Worm (Caenorhabditis elegans) whole organism, young adult: ENCODE measurements around the gene D1054.18.

Source experiments
- B0019.2 ChIP-seq: fragments of 200-800 bp; sonication (Bioruptor generic); conservative IDR thresholded peaks from 2 replicates; pipeline ENCODE4 v1.3.6; 2022; ENCODE audit warnings: missing genetic modification reagents, missing genetic modification characterization, missing compliant biosample characterization
- B0035.1 ChIP-seq: sonication (generic microtip); optimal IDR thresholded peaks from 2 replicates; lab custom pipeline; 2016; ENCODE audit warnings: missing genetic modification characterization, mild to moderate bottlenecking, missing compliant biosample characterization, missing genotype, missing genetic modification reagents
- B0261.1 ChIP-seq: sonication (generic microtip); optimal IDR thresholded peaks from 2 replicates; lab custom pipeline; 2016; ENCODE audit warnings: mild to moderate bottlenecking, missing genetic modification characterization, moderate library complexity, missing compliant biosample characterization
- B0336.3 ChIP-seq: fragments of 200-800 bp; sonication (Bioruptor generic); IDR thresholded peaks from 2 replicates; pipeline ENCODE4 v1.3.6; 2022; ENCODE audit warnings: missing genetic modification characterization, missing compliant biosample characterization
- D2030.7 ChIP-seq: fragments of 200-800 bp; sonication (Bioruptor generic); IDR thresholded peaks from 2 replicates; pipeline ENCODE4 v1.3.6; 2022; ENCODE audit warnings: missing genetic modification reagents, missing genetic modification characterization, missing compliant biosample characterization
- F22D6.2 ChIP-seq: sonication (generic microtip); optimal IDR thresholded peaks from 2 replicates; lab custom pipeline; 2016; ENCODE audit warnings: mild to moderate bottlenecking, missing genetic modification characterization, missing compliant biosample characterization
- F23B12.7 ChIP-seq: sonication (generic microtip); optimal IDR thresholded peaks from 2 replicates; lab custom pipeline; 2017; ENCODE audit warnings: missing genetic modification characterization, mild to moderate bottlenecking, missing compliant biosample characterization, antibody characterized with exemption, moderate library complexity; ENCODE audit not compliant: insufficient read depth
- F52B5.7 ChIP-seq: sonication (generic microtip); optimal IDR thresholded peaks from 2 replicates; lab custom pipeline; 2016; ENCODE audit warnings: mild to moderate bottlenecking, missing genetic modification characterization, missing compliant biosample characterization
- F57A8.1 ChIP-seq: fragments of 200-800 bp; sonication (Bioruptor generic); optimal IDR thresholded peaks from 2 replicates; lab custom pipeline; 2018; ENCODE audit warnings: mild to moderate bottlenecking, missing genetic modification characterization, moderate library complexity, missing compliant biosample characterization
- T07F8.4 ChIP-seq: sonication (generic microtip); optimal IDR thresholded peaks from 2 replicates; lab custom pipeline; 2016; ENCODE audit warnings: mild to moderate bottlenecking, missing genetic modification characterization, moderate library complexity, missing compliant biosample characterization
- Y53G8AR.9 ChIP-seq: fragments of 200-800 bp; sonication (Bioruptor generic); conservative IDR thresholded peaks from 2 replicates; pipeline ENCODE4 v1.3.6; 2022; ENCODE audit warnings: missing genetic modification reagents, missing genetic modification characterization, missing compliant biosample characterization
- Y67H2A.10 ChIP-seq: fragments of 200-800 bp; sonication (Bioruptor generic); conservative IDR thresholded peaks from 2 replicates; pipeline ENCODE4 v1.3.6; 2022; ENCODE audit warnings: missing genetic modification reagents, missing genetic modification characterization, missing compliant biosample characterization
- Y95B8A.8 ChIP-seq: fragments of 200-800 bp; sonication (Bioruptor generic); IDR thresholded peaks from 2 replicates; pipeline ENCODE4 v1.3.6; 2022; ENCODE audit warnings: missing genetic modification reagents, missing genetic modification characterization, missing compliant biosample characterization
- ZK185.1 ChIP-seq: sonication (generic microtip); optimal IDR thresholded peaks from 2 replicates; lab custom pipeline; 2016; ENCODE audit warnings: mild to moderate bottlenecking, missing genetic modification characterization, missing compliant biosample characterization; ENCODE audit not compliant: poor library complexity, severe bottlenecking
- ama-1 ChIP-seq, 3 experiments: fragments of 150-350 bp in 1 of 3; sonication (generic microtip) in 2 of 3; optimal IDR thresholded peaks; 2 replicates each; lab custom pipeline; 2014 to 2018; ENCODE audit warnings: missing biosample characterization in 2 of 3, missing genetic modification characterization in 2 of 3, missing genetic modification reagents in 2 of 3
- athp-1 ChIP-seq: sonication (generic microtip); optimal IDR thresholded peaks from 2 replicates; lab custom pipeline; 2017; ENCODE audit warnings: mild to moderate bottlenecking, missing genetic modification characterization, missing compliant biosample characterization
- bed-2 ChIP-seq: fragments of 200-800 bp; sonication (Bioruptor generic); IDR thresholded peaks from 2 replicates; pipeline ENCODE4 v1.3.6; 2022; ENCODE audit warnings: missing genetic modification reagents, missing genetic modification characterization, missing compliant biosample characterization
- dpff-1 ChIP-seq: sonication (generic microtip); optimal IDR thresholded peaks from 2 replicates; lab custom pipeline; 2017; ENCODE audit warnings: mild to moderate bottlenecking, missing genetic modification characterization, missing compliant biosample characterization
- dpl-1 ChIP-seq: fragments of 150-350 bp; optimal IDR thresholded peaks from 2 replicates; lab custom pipeline; 2014; ENCODE audit warnings: missing biosample characterization, missing genetic modification reagents, missing genetic modification characterization
- egl-44 ChIP-seq: fragments of 200-800 bp; sonication (Bioruptor generic); IDR thresholded peaks from 2 replicates; pipeline ENCODE4 v1.3.6; 2022; ENCODE audit warnings: missing genetic modification reagents, missing genetic modification characterization, missing compliant biosample characterization
- egrh-3 ChIP-seq: fragments of 200-800 bp; sonication (Bioruptor generic); IDR thresholded peaks from 2 replicates; pipeline ENCODE4 v1.3.6; 2022; ENCODE audit warnings: missing genetic modification reagents, missing genetic modification characterization, missing compliant biosample characterization
- gei-17 ChIP-seq: fragments of 200-800 bp; sonication (Bioruptor generic); optimal IDR thresholded peaks from 2 replicates; lab custom pipeline; 2018; ENCODE audit warnings: mild to moderate bottlenecking, missing genetic modification characterization, missing compliant biosample characterization
- hlh-12 ChIP-seq: sonication (generic microtip); optimal IDR thresholded peaks from 2 replicates; lab custom pipeline; 2016; ENCODE audit warnings: missing genetic modification characterization, missing compliant biosample characterization
- hlh-26 ChIP-seq: fragments of 200-800 bp; sonication (Bioruptor generic); conservative IDR thresholded peaks from 2 replicates; pipeline ENCODE4 v1.3.6; 2022; ENCODE audit warnings: missing genetic modification reagents, missing genetic modification characterization, missing compliant biosample characterization
- hmg-1.2 ChIP-seq: fragments of 200-800 bp; sonication (Bioruptor generic); IDR thresholded peaks from 2 replicates; pipeline ENCODE4 v1.3.6; 2022; ENCODE audit warnings: missing genetic modification reagents, missing genetic modification characterization, missing compliant biosample characterization
- hrde-1 ChIP-seq: sonication (generic microtip); optimal IDR thresholded peaks from 2 replicates; lab custom pipeline; 2016; ENCODE audit warnings: missing genetic modification characterization, mild to moderate bottlenecking, missing compliant biosample characterization, moderate library complexity, missing genotype, missing genetic modification reagents, borderline replicate concordance
- lin-26 ChIP-seq: fragments of 200-800 bp; sonication (Bioruptor generic); IDR thresholded peaks from 2 replicates; pipeline ENCODE4 v1.3.6; 2022; ENCODE audit warnings: missing genetic modification reagents, missing genetic modification characterization, missing compliant biosample characterization
- lsl-1 ChIP-seq: fragments of 200-800 bp; sonication (Bioruptor generic); optimal IDR thresholded peaks from 2 replicates; lab custom pipeline; 2018; ENCODE audit warnings: mild to moderate bottlenecking, missing genetic modification characterization, moderate library complexity, missing compliant biosample characterization
- mel-28 ChIP-seq: sonication (generic microtip); optimal IDR thresholded peaks from 2 replicates; lab custom pipeline; 2016; ENCODE audit warnings: borderline replicate concordance, mild to moderate bottlenecking, missing genetic modification characterization, missing compliant biosample characterization
- rcor-1 ChIP-seq: fragments of 200-800 bp; sonication (Bioruptor generic); IDR thresholded peaks from 2 replicates; pipeline ENCODE4 v1.3.6; 2022; ENCODE audit warnings: missing genetic modification reagents, missing genetic modification characterization, missing compliant biosample characterization
- rec-8 ChIP-seq, 2 experiments: sonication (generic microtip); optimal IDR thresholded peaks; 2 replicates each; lab custom pipeline; 2016; ENCODE audit warnings: mild to moderate bottlenecking in 2 of 2, missing genetic modification characterization in 2 of 2, missing genetic modification reagents in 2 of 2, missing genotype in 2 of 2, missing biosample characterization in 1 of 2, missing compliant biosample characterization in 1 of 2, moderate library complexity in 1 of 2
- snpc-3.4 ChIP-seq: sonication (generic microtip); optimal IDR thresholded peaks from 2 replicates; lab custom pipeline; 2017; ENCODE audit warnings: missing genetic modification characterization, mild to moderate bottlenecking, missing compliant biosample characterization, antibody characterized with exemption, moderate library complexity, missing genotype, missing genetic modification reagents
- sptf-2 ChIP-seq: fragments of 200-800 bp; sonication (Bioruptor generic); optimal IDR thresholded peaks from 2 replicates; lab custom pipeline; 2018; ENCODE audit warnings: mild to moderate bottlenecking, missing genetic modification characterization, missing compliant biosample characterization
- tlf-1 ChIP-seq: fragments of 200-800 bp; sonication (Bioruptor generic); optimal IDR thresholded peaks from 2 replicates; lab custom pipeline; 2018; ENCODE audit warnings: mild to moderate bottlenecking, missing genetic modification characterization, missing compliant biosample characterization
- unc-62 ChIP-seq: fragments of 150-350 bp; optimal IDR thresholded peaks from 2 replicates; lab custom pipeline; 2014; ENCODE audit warnings: missing biosample characterization, missing genetic modification reagents, missing genetic modification characterization
- xnd-1 ChIP-seq: sonication (generic microtip); optimal IDR thresholded peaks from 2 replicates; lab custom pipeline; 2016; ENCODE audit warnings: missing genotype, missing genetic modification reagents, missing genetic modification characterization, missing compliant biosample characterization
- ztf-22 ChIP-seq: fragments of 200-800 bp; sonication (Bioruptor generic); optimal IDR thresholded peaks from 2 replicates; lab custom pipeline; 2018; ENCODE audit warnings: mild to moderate bottlenecking, missing genetic modification characterization, moderate library complexity, missing compliant biosample characterization
- ztf-25 ChIP-seq: fragments of 200-800 bp; sonication (Bioruptor generic); IDR thresholded peaks from 2 replicates; pipeline ENCODE4 v1.3.6; 2022; ENCODE audit warnings: missing genetic modification reagents, missing genetic modification characterization, missing compliant biosample characterization

The D1054.18 gene

DNA sequence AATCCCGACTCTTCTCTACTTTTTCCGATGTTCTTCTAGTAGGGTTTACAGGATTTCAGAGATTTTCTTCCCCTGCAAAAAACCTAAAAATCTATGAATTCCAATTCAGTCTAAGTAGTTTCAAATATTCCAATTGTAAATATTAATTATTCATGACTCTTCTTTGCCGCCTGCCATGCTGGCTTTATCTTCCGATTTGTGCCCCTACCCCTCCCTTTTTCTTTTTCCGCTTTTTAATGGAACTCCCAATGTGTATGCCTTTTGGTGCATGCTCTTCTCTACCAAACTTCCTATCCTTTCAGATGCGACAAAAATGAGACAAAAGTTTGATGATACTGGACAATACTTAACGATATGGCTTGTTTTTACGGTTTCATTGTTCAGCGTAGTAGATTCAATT is 23.7 kb upstream of the D1054.18 start, which contains the start of gene nrx-1:
Gene nrx-1, plus strand, starts transcription at position 301 of the 400 bp plus-strand sequence.
- TF ChIP-seq egl-44 (GFP tag; lab: Robert Waterston, UW) (no peak), hlh-12 (tag; lab: Kevin White, UChicago) (no peak), Y53G8AR.9 (GFP tag; lab: Robert Waterston, UW) (no peak), athp-1 (tag; lab: Kevin White, UChicago) (no peak), dpff-1 (no peak), rec-8 (tag; optimal IDR thresholded peaks at IDR 0.05; lab: Kevin White, UChicago) (no peak), egrh-3 (GFP tag; lab: Robert Waterston, UW) (no peak), F23B12.7 (no peak), Y67H2A.10 (GFP tag; lab: Robert Waterston, UW) (no peak), unc-62 (no peak), hlh-26 (no peak), D2030.7 (no peak), lsl-1 (GFP tag; lab: Kevin White, UChicago) (no peak), snpc-3.4 (tag; lab: Kevin White, UChicago) (no peak), F22D6.2 (tag; lab: Kevin White, UChicago) (no peak), dpl-1 (GFP tag; lab: Kevin White, UChicago) (no peak), hrde-1 (no peak), lin-26 (GFP tag; lab: Robert Waterston, UW) (no peak), ztf-22 (GFP tag; lab: Kevin White, UChicago) (no peak)
- TF ChIP-seq, all 124 proteins: peak for 0

DNA sequence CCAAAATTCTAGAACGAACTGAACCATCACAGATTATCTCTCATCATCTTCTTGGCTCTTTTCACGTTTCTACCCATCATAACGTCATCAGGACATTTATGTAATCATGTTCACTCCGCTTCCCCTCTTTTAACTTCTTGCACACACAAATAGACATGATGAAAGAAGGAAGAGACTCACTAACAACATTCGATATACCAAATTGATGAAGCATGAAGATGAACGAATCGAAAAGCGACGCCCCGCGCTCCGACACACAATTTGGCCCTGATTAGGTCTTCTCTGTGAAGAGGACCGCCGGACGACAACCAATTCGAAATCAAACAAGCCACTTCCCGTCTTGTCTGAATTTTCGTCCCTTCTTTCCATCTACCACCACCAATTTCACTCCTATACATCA is 17.5 kb upstream of the D1054.18 start:
- no peak for TF ChIP-seq bed-2
- TF ChIP-seq gei-17 (GFP tag; lab: Kevin White, UChicago): no peak
- TF ChIP-seq sptf-2: no peak
- TF ChIP-seq T07F8.4 (tag; lab: Kevin White, UChicago): no peak
- TF ChIP-seq dpl-1 (GFP tag; lab: Kevin White, UChicago): no peak
- no peak for TF ChIP-seq rcor-1 (GFP tag; lab: Robert Waterston, UW)
- TF ChIP-seq B0019.2 (GFP tag; lab: Robert Waterston, UW): no peak
- TF ChIP-seq xnd-1 (tag; lab: Kevin White, UChicago): no peak
- TF ChIP-seq F22D6.2 (tag; lab: Kevin White, UChicago): no peak
- TF ChIP-seq D2030.7: no peak
- no peak for TF ChIP-seq B0035.1 (tag; lab: Kevin White, UChicago)
- TF ChIP-seq tlf-1 (GFP tag; lab: Kevin White, UChicago): no peak
- no peak for TF ChIP-seq Y95B8A.8 (GFP tag; lab: Robert Waterston, UW)
- no peak for TF ChIP-seq B0336.3 (GFP tag; lab: Robert Waterston, UW)

DNA sequence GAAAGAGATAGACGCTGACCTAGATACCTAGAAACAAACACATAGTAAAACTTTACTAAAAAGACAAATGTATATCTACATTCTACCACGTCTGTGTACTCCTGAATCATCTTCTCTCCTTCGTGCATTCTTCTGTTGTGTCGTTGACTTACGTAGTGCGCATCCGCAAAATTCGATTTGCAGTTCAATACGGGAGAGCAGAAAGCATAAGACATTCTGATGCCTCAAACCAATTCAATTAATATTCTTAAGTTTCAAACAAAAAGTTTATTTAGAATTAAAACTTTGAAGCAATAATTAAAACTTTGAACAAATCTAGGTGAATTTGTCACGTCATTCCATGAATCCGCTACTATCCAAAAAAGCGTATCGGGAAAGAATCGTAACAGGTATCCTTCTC is 15.8 kb upstream of the D1054.18 start:
- no peak for TF ChIP-seq ama-1 (optimal IDR thresholded peaks at IDR 0.05; lab: Kevin White, UChicago)
- peak in 1 of 2 experiments; percentile 21 for TF ChIP-seq ama-1 (GFP tag; optimal IDR thresholded peaks at IDR 0.05; lab: Kevin White, UChicago)
- TF ChIP-seq mel-28 (tag; lab: Kevin White, UChicago): no peak

DNA sequence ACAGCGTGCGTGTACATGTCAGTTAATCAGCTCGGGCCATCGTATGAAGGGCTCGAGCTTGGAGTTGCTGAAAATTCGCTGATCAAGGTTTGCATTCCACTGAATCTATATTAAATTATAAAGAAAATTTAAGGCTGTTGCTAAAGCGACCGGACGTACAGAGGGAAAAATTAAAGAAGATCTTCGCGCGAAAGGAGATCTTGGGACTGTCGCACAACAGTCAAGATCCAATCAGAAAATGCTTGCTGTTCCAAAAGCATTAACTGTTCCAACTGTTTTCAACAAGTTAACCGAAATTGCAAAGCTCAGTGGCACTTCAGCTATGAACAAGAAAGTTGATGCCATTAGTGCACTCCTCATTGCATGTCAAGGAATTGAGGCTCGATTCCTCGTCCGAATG is 13.3 kb upstream of the D1054.18 start:
- TF ChIP-seq ZK185.1 (tag; lab: Kevin White, UChicago): no peak
- no peak for TF ChIP-seq ztf-25 (GFP tag; lab: Robert Waterston, UW)
- no peak for TF ChIP-seq F57A8.1 (GFP tag; lab: Kevin White, UChicago)
- TF ChIP-seq B0261.1 (tag; lab: Kevin White, UChicago): no peak
- TF ChIP-seq hmg-1.2 (GFP tag; lab: Robert Waterston, UW): no peak
- no peak for TF ChIP-seq F52B5.7 (tag; lab: Kevin White, UChicago)
- TF ChIP-seq T07F8.4 (tag; lab: Kevin White, UChicago): no peak
